Worm (Caenorhabditis elegans): ENCODE data around the gene B0001.2.

DNA sequence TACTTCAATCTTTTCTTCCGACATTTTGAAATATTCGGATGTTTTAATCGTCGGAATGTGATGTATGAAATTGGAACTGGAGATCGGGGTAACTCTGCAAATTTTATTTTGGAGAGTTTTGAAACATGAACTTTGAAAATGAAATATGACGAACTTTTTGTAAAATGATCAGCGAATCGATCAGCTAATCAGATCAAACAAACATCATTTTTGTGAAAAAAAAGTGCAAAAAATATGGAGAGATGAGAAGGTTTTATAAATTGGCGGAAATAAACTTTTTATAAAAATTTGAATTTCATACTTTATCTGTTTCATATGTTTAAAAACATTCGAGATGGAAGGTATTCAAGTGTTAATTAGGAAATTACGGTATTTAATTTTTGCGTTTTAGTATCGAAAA lies 39.3 kb downstream of the B0001.2 start, which contains the start of gene dlc-2:
- TF ChIP-seq duxl-1 (tag; optimal IDR thresholded peaks at IDR 0.05; ENCODE audit: poor library complexity) (no peak), snpc-4 (tag; optimal IDR thresholded peaks at IDR 0.05) (no peak), unc-62 (GFP tag; optimal IDR thresholded peaks at IDR 0.05 in 1 of 2) (no peak), unc-62 (tag; optimal IDR thresholded peaks at IDR 0.05) (no peak), lin-15B (tag; optimal IDR thresholded peaks at IDR 0.05) (no peak), ZK337.2 (GFP tag; IDR thresholded peaks at IDR 0.05) (no peak), nhr-76 (tag; optimal IDR thresholded peaks at IDR 0.05) (no peak), ztf-11 (tag; optimal IDR thresholded peaks at IDR 0.05) (no peak), nhr-28 (tag; optimal IDR thresholded peaks at IDR 0.05) (no peak), nhr-237 (tag; optimal IDR thresholded peaks at IDR 0.05) (no peak), nhr-10 (tag; optimal IDR thresholded peaks at IDR 0.05) (no peak)
